Worm (Caenorhabditis elegans): Measurements from ENCODE around the gene T06E8.2.

Gene T06E8.2

DNA sequence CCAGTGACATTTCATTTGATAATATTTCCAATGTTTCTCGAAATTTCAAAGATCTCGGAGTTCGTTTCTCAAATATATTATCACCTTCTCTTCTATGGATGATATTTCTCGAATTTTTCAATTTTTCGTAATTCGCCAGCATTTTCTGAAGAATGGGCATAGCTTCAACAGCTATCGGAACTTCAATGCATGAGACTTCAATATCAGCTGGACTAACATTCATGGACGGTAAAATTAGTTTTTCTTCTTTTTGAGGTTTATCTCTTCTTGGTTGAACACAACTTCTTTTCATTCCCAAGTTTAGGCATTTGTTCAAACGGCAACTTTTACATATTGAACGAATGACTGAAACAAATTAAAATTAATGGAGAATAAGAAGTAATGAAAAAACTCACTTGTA lies 44.7 kb upstream of the T06E8.2 start:
- TF ChIP-seq sdc-2 (tag; optimal IDR thresholded peaks at IDR 0.05) = no peak
- no peak for TF ChIP-seq ceh-9 (tag; optimal IDR thresholded peaks at IDR 0.05)
- no peak for TF ChIP-seq ama-1 (optimal IDR thresholded peaks at IDR 0.05)

DNA sequence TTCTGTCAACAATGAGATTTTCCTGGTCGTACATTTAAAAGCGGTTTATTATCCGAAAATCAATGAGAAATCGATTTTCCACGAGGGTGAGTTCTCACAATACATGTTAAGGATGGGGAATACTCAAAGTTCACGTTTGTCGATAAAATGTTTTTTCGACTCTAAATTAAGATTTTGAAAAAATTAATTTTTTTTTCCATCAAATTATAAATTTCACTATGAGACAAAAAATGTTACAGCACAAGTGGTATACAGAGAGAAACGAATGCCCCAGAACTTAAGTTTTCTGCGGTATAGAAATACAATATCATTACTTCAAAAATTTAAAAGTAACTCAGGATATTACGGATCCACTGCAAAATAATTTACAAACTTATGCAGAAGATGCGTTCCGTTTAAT lies 42.0 kb upstream of the T06E8.2 start, which contains the start of gene R04B5.1:
Gene R04B5.1 (minus strand): TSS at position 101 of the 400 bp plus-strand sequence.
- TF ChIP-seq pax-1 (tag; optimal IDR thresholded peaks at IDR 0.05) (no peak), eyg-1 (tag; optimal IDR thresholded peaks at IDR 0.05) (no peak), nhr-11 (tag; optimal IDR thresholded peaks at IDR 0.05) (no peak), hlh-30 (tag; optimal IDR thresholded peaks at IDR 0.05; ENCODE audit: insufficient read depth) (no peak), lim-6 (tag; optimal IDR thresholded peaks at IDR 0.05) (no peak), ceh-2 (tag; optimal IDR thresholded peaks at IDR 0.05) (no peak), ref-2 (tag; optimal IDR thresholded peaks at IDR 0.05) (no peak), ceh-45 (GFP tag; IDR thresholded peaks at IDR 0.05) (no peak), ceh-24 (tag; optimal IDR thresholded peaks at IDR 0.05) (no peak), ahr-1 (tag; optimal IDR thresholded peaks at IDR 0.05) (no peak), elt-4 (tag; optimal IDR thresholded peaks at IDR 0.05) (no peak), K09A11.1 (tag; optimal IDR thresholded peaks at IDR 0.05; ENCODE audit: insufficient read depth) (no peak), nhr-232 (tag; optimal IDR thresholded peaks at IDR 0.05) (no peak), gmeb-2 (tag; optimal IDR thresholded peaks at IDR 0.05) (no peak), tbx-2 (tag; optimal IDR thresholded peaks at IDR 0.05) (no peak), unc-3 (GFP tag; conservative IDR thresholded peaks at IDR 0.05) (no peak), unc-3 (tag; optimal IDR thresholded peaks at IDR 0.05) (no peak), ets-4 (tag; optimal IDR thresholded peaks at IDR 0.05) (no peak)

DNA sequence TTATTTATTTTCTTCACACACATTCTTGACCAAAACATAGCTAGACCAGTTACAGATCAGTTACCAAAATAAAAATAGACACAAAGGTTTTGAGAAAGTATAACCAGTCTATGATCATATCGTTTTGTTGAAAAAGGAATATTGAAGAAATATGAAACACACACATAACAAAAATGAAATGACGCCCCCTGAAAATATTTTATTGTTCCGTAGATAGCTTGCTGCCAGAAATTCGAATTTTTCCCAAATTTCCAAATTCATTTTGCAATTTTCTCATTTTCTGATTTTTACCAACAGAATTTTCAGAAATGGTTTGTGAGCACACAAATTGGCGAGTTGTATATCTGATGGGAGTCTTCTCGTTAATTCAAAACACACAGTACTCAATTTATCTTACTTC lies 39.2 kb upstream of the T06E8.2 start, which contains the start of gene F57A8.7:
Gene F57A8.7 (plus strand): TSS at position 301 of the 400 bp plus-strand sequence.
- no peak for TF ChIP-seq fkh-10 (GFP tag; optimal IDR thresholded peaks at IDR 0.05)
- TF ChIP-seq fkh-6 (tag; optimal IDR thresholded peaks at IDR 0.05) = no peak
- TF ChIP-seq nhr-232 (tag; optimal IDR thresholded peaks at IDR 0.05) = no peak
- no peak for TF ChIP-seq dmd-4 (tag; optimal IDR thresholded peaks at IDR 0.05; ENCODE audit: borderline replicate concordance)
- no peak for TF ChIP-seq ahr-1 (tag; optimal IDR thresholded peaks at IDR 0.05)
- no peak for TF ChIP-seq dve-1 (tag; optimal IDR thresholded peaks at IDR 0.05)
- TF ChIP-seq zip-5 (tag; optimal IDR thresholded peaks at IDR 0.05) = no peak

DNA sequence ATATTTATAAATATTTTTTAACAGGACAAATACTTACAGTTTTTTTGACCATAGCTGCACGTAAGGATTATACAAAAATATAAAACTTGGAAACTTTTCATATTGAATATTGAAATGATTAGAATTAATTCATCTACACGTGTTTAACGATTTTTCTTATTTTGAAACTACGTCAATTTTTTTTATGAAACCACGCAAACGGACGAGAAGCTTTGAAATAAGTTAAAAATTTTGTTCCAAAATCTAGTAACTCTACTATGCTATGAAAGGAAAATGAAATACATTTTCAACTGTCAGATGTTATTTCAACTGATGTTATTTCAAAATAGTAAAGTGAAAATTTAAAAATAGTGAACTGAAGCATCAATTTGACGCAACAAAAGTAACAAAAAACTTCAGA lies 37.6 kb upstream of the T06E8.2 start, which contains the start of gene F57A8.6:
Gene F57A8.6 (minus strand): TSS at position 101 of the 400 bp plus-strand sequence.
- TF ChIP-seq hlh-13 (GFP tag; optimal IDR thresholded peaks at IDR 0.05) (no peak), K02D7.2 (tag; optimal IDR thresholded peaks at IDR 0.05) (no peak), ceh-18 (tag; optimal IDR thresholded peaks at IDR 0.05) (no peak), pat-9 (tag; optimal IDR thresholded peaks at IDR 0.05) (no peak), elt-4 (tag; optimal IDR thresholded peaks at IDR 0.05) (no peak), C08G9.2 (tag; optimal IDR thresholded peaks at IDR 0.05) (no peak), ahr-1 (tag; optimal IDR thresholded peaks at IDR 0.05) (no peak), pros-1 (tag; optimal IDR thresholded peaks at IDR 0.05) (no peak), Y22D7AL.16 (tag; optimal IDR thresholded peaks at IDR 0.05) (no peak), ceh-30 (tag; optimal IDR thresholded peaks at IDR 0.05) (no peak), tbx-7 (tag; optimal IDR thresholded peaks at IDR 0.05) (no peak), pha-4 (tag; optimal IDR thresholded peaks at IDR 0.05) (no peak), lin-11 (tag; optimal IDR thresholded peaks at IDR 0.05) (no peak), unc-3 (GFP tag; conservative IDR thresholded peaks at IDR 0.05) (no peak), unc-3 (tag; optimal IDR thresholded peaks at IDR 0.05) (no peak)

DNA sequence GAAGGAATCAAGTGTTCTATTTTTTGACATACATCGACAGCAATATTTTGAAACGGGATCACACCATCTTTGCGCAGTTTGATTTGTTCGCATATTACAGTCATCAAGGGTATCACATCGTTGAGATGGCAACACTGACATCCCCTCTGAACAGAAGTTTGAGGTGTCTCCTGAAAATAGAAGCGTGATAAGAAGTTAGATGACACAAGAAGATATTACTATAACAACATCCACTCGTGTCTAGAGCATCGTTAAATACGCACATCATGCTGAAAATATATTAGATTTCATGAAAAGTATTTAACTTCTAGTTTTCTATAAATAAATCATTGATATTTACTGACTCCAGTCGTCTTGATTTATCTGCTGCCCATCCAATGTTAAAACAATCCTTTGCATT lies 36.5 kb upstream of the T06E8.2 start:
- TF ChIP-seq ceh-19 (GFP tag; optimal IDR thresholded peaks at IDR 0.05) = no peak
- no peak for TF ChIP-seq unc-3 (GFP tag; conservative IDR thresholded peaks at IDR 0.05)
- TF ChIP-seq unc-3 (tag; optimal IDR thresholded peaks at IDR 0.05) = no peak
- no peak for TF ChIP-seq nhr-232 (tag; optimal IDR thresholded peaks at IDR 0.05)
- TF ChIP-seq npax-4 (tag; optimal IDR thresholded peaks at IDR 0.05) = no peak
- TF ChIP-seq T23F11.4 (GFP tag; optimal IDR thresholded peaks at IDR 0.05) = no peak
- no peak for TF ChIP-seq mec-3 (tag; optimal IDR thresholded peaks at IDR 0.05; ENCODE audit: borderline replicate concordance)
- TF ChIP-seq unc-42 (tag; optimal IDR thresholded peaks at IDR 0.05) = no peak
- no peak for TF ChIP-seq unc-86 (tag; optimal IDR thresholded peaks at IDR 0.05)
- TF ChIP-seq che-1 (tag; optimal IDR thresholded peaks at IDR 0.05) = no peak
- TF ChIP-seq pag-3 (tag; optimal IDR thresholded peaks at IDR 0.05; ENCODE audit: borderline replicate concordance) = no peak
- no peak for TF ChIP-seq pros-1 (tag; optimal IDR thresholded peaks at IDR 0.05)
- no peak for TF ChIP-seq fkh-6 (tag; optimal IDR thresholded peaks at IDR 0.05)
- no peak for TF ChIP-seq nfya-1 (tag; optimal IDR thresholded peaks at IDR 0.05)
- TF ChIP-seq ama-1 (optimal IDR thresholded peaks at IDR 0.05) = no peak
- no peak for TF ChIP-seq dmd-4 (tag; optimal IDR thresholded peaks at IDR 0.05; ENCODE audit: borderline replicate concordance)
- TF ChIP-seq fax-1 (tag; optimal IDR thresholded peaks at IDR 0.05) = no peak

All from whole organism, late embryonic.